Worm (Caenorhabditis elegans) whole organism, dauer: ENCODE results near the gene mrpl-48.

ENCODE experiments used
- unc-62 ChIP-seq: sonication (generic microtip); optimal IDR thresholded peaks from 2 replicates; lab custom pipeline; 2017; ENCODE audit warnings: missing biosample characterization, missing genetic modification reagents, missing genetic modification characterization

The mrpl-48 gene

ce11 chrV:5593406-5593805 is at the start of gene mrpl-48:
Gene mrpl-48, plus strand, starts transcription at chrV:5593706.
- TF ChIP-seq unc-62 (GFP tag; lab: Kevin White, UChicago): no peak

DNA sequence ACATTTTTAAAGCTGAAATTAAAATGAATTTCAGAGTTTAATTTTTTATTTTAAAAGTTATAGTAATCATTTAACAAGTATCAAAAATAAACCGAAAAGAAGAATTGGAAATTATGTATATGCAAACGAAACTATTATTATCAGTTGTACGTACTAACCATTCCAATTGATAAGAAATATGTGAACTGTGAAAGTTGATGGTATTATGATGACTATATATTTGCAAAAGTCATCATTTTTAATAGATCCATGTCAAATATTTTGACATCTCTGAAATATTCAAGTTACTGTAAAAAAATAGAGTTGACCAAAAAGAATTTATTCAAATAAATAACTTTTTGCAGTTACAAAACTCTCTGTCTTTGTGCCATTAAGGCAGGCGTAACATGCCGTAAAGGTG is 45.5 kb upstream of the mrpl-48 start, which contains the start of gene ugt-48:
TSS of gene ugt-48 (minus strand) at position 12 of the 400 bp plus-strand sequence.
- TF ChIP-seq unc-62 (GFP tag; lab: Kevin White, UChicago): no peak

DNA sequence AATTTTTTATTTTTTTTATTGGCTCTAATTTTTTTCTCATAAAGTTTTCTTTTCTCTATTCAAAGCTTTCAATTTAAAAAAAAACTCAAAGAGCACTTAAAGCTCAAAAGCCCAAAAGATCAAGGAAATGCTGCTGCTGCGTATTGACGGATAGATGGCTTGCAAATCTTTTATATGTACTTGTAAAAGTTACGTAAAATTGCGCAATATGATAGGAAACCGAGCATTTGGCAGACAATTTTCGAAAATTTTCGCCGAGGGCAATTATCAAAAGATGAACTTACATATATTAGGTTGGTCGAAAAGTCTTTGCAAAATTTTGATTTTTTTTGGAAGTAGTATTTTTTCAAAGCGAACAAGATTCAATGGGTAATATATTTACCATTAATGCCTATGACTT is 45.0 kb upstream of the mrpl-48 start:
- no peak for TF ChIP-seq unc-62 (GFP tag; lab: Kevin White, UChicago)

DNA sequence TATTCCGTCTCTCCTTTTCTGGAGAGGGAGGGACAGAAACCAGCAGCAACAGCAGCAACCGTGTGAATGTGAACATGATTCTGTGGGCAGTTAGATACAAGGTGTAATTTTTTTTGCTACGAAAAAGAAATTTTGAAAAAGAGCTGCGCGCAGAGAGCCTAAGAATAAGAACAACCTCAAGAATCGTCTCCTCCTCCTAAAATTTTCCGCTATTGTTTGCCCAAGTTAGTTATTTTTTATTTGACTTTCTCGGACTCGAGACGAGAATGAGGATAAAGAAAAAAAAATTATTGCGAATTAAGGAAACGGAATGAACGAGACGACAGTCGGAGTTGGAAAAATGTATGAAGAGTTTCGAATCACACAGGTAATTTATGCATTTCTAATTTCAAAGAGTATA is 34.9 kb upstream of the mrpl-48 start, which contains the start of gene glb-5:
TSS of gene glb-5 (plus strand) at position 301 of the 400 bp plus-strand sequence.
- TF ChIP-seq unc-62 (GFP tag; lab: Kevin White, UChicago): no peak

DNA sequence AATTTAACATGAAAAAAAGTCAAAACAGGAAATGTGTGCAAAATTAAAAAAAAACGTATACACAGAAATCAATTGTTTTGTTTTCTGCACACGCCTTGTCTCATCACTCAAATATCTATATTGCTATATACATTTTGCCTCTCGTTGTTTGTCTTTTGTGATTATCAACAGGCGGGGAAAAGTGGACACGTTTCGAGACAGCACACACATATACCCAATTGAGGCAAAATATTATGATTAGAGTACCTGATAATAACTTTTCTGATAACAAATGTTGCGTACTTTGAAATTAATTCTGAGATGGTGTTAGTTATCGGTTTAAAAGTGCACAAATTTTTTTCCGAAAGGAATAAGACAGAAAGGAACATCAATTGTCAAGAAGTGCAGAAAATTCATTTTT is 33.6 kb upstream of the mrpl-48 start:
- no peak for TF ChIP-seq unc-62 (GFP tag; lab: Kevin White, UChicago)

DNA sequence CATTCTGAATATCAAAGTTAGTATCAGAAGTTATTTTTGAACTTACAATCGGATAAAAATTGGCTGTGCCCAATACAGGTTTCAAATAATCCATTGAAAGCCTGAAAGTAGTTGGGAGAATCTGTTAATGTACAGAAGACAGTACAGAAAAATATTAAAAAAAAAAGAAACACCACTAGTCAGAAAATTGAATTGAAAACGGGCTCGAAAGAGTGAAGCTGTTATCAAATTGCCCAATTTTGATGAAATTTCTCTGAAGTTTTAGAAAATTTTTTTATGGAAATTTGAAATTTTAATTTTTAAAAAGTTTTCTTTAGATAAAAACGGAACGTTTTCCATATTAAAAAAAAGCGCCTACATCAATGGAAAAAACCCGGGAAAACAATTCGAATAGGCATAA is 26.4 kb upstream of the mrpl-48 start, which contains the start of gene C18C4.7:
TSS of gene C18C4.7 (minus strand) at position 101 of the 400 bp plus-strand sequence.
- no peak for TF ChIP-seq unc-62 (GFP tag; lab: Kevin White, UChicago)

DNA sequence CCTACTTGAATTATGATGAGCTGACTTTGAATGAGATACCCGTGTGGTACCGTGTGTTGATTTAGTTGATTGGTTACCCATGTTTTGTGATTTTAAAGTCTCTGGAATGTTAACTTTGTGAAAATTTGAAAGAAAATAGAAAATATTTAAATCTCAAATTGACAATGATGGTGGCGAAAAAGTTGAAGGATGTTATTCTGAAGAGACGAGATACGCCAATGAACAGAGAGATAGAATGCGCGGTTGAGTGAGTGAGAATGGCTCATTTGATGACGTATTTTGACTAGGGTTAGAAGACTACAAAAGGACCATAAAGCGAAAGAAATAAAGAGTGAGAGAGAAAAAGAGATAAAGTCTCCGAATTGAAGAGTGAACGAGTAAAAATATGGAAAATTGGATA is 23.1 kb upstream of the mrpl-48 start, which contains the start of gene glb-6:
TSS of gene glb-6 (minus strand) at position 101 of the 400 bp plus-strand sequence.
- no peak for TF ChIP-seq unc-62 (GFP tag; lab: Kevin White, UChicago)

- TF ChIP-seq unc-62 (GFP tag; lab: Kevin White, UChicago): no peak
These were observed 21.8 kb upstream of the mrpl-48 start for ce11 chrV:5571691-5572090.

DNA sequence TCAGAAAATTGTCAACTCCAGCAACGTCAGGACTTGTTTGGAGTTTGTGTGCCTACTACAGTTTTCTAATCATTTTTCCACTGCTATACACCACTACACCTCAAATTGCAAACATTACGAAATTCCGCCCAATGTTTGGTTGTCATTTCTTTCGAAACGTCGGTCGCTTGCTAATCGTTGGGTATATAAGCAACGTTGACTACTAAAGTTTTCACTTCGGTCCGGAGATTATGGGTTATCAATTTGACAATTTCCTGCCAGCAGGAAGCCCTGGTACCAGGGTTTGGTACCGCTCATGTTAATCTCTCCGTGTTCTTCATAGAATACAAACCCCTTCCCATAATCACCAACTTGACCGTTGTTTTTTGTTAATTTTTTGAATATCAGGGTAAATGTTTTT is 17.5 kb upstream of the mrpl-48 start:
- no peak for TF ChIP-seq unc-62 (GFP tag; lab: Kevin White, UChicago)

ce11 chrV:5579666-5580065 is 13.8 kb upstream of the mrpl-48 start:
- TF ChIP-seq unc-62 (GFP tag; lab: Kevin White, UChicago): no peak

DNA sequence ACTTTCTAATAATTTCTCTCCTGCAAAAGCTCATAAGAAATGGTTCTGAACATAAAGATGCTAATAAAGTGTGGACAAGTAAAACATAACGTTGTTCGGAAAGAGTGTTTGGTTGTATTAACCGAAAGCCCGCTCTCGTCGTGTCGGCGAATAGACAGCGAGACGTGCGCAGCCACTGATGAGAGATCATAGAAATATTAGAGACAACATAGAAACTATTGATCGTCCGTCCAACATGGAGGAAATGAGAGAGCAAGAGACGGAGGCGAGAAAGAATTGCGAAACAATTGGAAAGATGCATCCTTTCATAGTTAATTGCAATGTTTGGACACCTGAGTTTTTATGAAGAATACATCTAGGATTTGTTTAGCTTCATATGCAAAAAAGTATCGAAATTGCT is 13.0 kb upstream of the mrpl-48 start:
- no peak for TF ChIP-seq unc-62 (GFP tag; lab: Kevin White, UChicago)

- TF ChIP-seq unc-62 (GFP tag; lab: Kevin White, UChicago): no peak
These were observed 12.2 kb upstream of the mrpl-48 start, which contains the start of gene klc-2 for ce11 chrV:5581312-5581711. Gene klc-2, minus strand, starts transcription at chrV:5581412.

- no peak for TF ChIP-seq unc-62 (GFP tag; lab: Kevin White, UChicago)
These were observed 11.2 kb upstream of the mrpl-48 start for ce11 chrV:5582308-5582707.

DNA sequence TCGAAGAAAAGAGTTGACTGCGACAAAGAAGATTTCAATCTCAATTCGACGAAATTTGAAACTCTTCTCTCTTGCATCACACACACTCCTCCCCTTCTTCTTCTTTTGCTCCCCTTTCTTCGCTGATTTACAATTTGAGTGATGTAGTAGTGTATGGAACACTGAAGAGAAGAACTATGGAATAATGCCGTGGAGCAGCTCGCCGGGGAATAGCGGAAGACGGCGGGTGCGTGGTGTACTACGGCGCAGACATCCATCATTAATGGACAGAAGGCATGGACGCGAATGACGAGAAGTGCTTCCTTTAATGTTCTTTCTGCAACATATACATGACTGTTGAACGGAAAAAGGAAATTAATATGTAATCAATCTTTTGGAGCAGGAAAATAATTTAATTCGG is 10.6 kb upstream of the mrpl-48 start:
- no peak for TF ChIP-seq unc-62 (GFP tag; lab: Kevin White, UChicago)

DNA sequence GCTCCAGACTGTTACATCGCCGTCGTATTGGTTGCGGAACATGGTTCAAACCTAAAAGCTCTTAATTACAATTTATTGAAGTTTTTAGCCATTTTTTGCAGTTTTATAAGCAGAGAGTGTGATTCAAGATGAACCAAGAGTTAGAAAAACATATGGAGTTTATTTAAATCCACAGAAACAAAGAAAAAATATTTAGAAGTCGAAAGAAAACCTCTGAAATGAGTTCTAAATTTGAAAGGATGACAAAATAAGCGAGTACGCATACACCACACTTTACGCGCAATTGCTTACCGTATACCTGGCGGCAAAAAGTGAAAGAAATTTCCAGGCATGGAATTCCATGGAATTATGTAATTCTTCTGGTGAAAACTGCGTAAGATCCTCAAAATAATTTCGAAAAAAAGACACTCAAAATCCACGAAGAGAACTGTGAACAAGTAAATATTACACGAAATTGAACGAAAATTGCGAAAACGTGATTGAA is 9.2 kb upstream of the mrpl-48 start, which contains the start of gene pas-6:
TSS of gene pas-6 (minus strand) at position 51 of the 484 bp plus-strand sequence.
- TF ChIP-seq unc-62 (GFP tag; lab: Kevin White, UChicago): no peak

DNA sequence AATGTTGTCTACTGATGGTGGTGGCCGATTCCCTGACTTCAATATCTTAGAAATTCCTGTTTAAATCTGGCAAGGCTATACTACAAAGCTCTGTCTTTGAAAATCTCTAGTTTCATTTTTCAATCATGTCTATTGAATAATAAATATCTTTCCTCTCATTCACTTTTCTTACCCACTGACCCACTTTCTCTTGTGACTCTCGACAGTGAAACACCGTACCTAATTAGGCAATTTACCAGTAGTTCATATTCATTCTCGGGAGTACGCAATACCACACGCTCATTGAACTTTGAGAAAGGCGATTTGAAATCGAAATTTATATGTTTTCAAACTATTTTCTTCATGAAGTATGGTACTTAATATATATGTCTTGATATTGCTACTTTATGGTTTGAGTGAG is 8.7 kb upstream of the mrpl-48 start, which contains the start of gene CD4.11:
TSS of gene CD4.11 (plus strand) at position 301 of the 400 bp plus-strand sequence.
- no peak for TF ChIP-seq unc-62 (GFP tag; lab: Kevin White, UChicago)

DNA sequence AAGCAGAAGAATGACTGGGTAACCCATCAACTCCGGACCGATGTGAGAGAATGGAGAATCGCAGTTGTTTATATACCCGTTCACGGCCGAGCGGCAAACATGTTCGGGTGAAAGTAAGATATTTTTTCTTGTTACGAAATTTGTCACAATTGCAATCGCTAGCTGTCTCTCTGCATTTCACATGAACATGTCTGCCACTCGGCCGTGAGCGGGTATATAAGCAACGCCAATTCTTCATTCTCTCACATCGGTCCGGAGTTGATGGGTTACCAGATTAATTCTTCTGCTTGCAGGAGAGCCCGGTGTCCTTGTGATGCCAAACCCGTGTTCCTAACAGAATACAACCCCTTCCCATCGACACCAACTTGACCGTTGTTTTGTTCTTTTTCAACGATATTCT is 6.5 kb upstream of the mrpl-48 start:
- TF ChIP-seq unc-62 (GFP tag; lab: Kevin White, UChicago): no peak
